Worm (Caenorhabditis elegans): Measurements from ENCODE around the gene ZC416.2.

The ZC416.2 gene

ce11 chrIV:3628896-3629641 lies 4.3 kb upstream of the ZC416.2 start:
- TF ChIP-seq mab-5 (tag; optimal IDR thresholded peaks at IDR 0.05) (no peak), snpc-4 (tag; optimal IDR thresholded peaks at IDR 0.05) (no peak), elt-3 (tag; optimal IDR thresholded peaks at IDR 0.05) (no peak), unc-120 (tag; optimal IDR thresholded peaks at IDR 0.05; ENCODE audit: poor library complexity, severe bottlenecking) (no peak), cnd-1 (tag; optimal IDR thresholded peaks at IDR 0.05) (no peak)

ce11 chrIV:3632475-3632874 lies 944 bp upstream of the ZC416.2 start:
- TF ChIP-seq mab-5 (tag; optimal IDR thresholded peaks at IDR 0.05) (no peak), ztf-11 (tag; optimal IDR thresholded peaks at IDR 0.05) (no peak), unc-39 (tag; optimal IDR thresholded peaks at IDR 0.05) (no peak), M03D4.4 (tag; optimal IDR thresholded peaks at IDR 0.05) (no peak), mls-2 (tag; optimal IDR thresholded peaks at IDR 0.05) (no peak), unc-62 (GFP tag; optimal IDR thresholded peaks at IDR 0.05) (no peak), elt-1 (tag; optimal IDR thresholded peaks at IDR 0.05; ENCODE audit: borderline replicate concordance, insufficient read depth) (no peak), tbx-8 (GFP tag; optimal IDR thresholded peaks at IDR 0.05) (no peak), ces-1 (GFP tag; optimal IDR thresholded peaks at IDR 0.05) (no peak), drap-1 (GFP tag; optimal IDR thresholded peaks at IDR 0.05) (no peak), snpc-4 (tag; optimal IDR thresholded peaks at IDR 0.05) (no peak), nhr-76 (tag; optimal IDR thresholded peaks at IDR 0.05) (no peak), ceh-43 (GFP tag; optimal IDR thresholded peaks at IDR 0.05) (no peak)

- TF ChIP-seq drap-1 (GFP tag; optimal IDR thresholded peaks at IDR 0.05) (peak; percentile 42), unc-120 (tag; optimal IDR thresholded peaks at IDR 0.05; ENCODE audit: poor library complexity, severe bottlenecking) (no peak), ham-2 (GFP tag; optimal IDR thresholded peaks at IDR 0.05) (no peak), nhr-237 (tag; optimal IDR thresholded peaks at IDR 0.05) (peak; percentile 51), flh-1 (GFP tag; optimal IDR thresholded peaks at IDR 0.05) (peak; percentile 34), ztf-11 (tag; optimal IDR thresholded peaks at IDR 0.05) (no peak), nhr-76 (tag; optimal IDR thresholded peaks at IDR 0.05) (no peak), mls-2 (tag; optimal IDR thresholded peaks at IDR 0.05) (peak; percentile 32), zip-8 (tag; optimal IDR thresholded peaks at IDR 0.05) (no peak), pha-4 (tag; optimal IDR thresholded peaks at IDR 0.05) (peak; percentile 51), lsy-2 (tag; optimal IDR thresholded peaks at IDR 0.05) (no peak), sptf-1 (tag; optimal IDR thresholded peaks at IDR 0.05) (peak; percentile 56), ceh-83 (GFP tag; optimal IDR thresholded peaks at IDR 0.05) (no peak)
Observed at ce11 chrIV:3636528-3637129, 3.2 kb downstream of the ZC416.2 start, which contains the start of gene madf-9. TSS of gene madf-9 (plus strand) at chrIV:3637079.

ce11 chrIV:3638250-3638926 lies 5.0 kb downstream of the ZC416.2 start:
- TF ChIP-seq ces-1 (GFP tag; optimal IDR thresholded peaks at IDR 0.05) (no peak), lsy-2 (tag; optimal IDR thresholded peaks at IDR 0.05) (no peak), ham-2 (GFP tag; optimal IDR thresholded peaks at IDR 0.05) (no peak), snpc-4 (tag; optimal IDR thresholded peaks at IDR 0.05) (no peak), unc-62 (GFP tag; optimal IDR thresholded peaks at IDR 0.05) (no peak)

- TF ChIP-seq nhr-12 (tag; optimal IDR thresholded peaks at IDR 0.05) (no peak), ham-2 (GFP tag; optimal IDR thresholded peaks at IDR 0.05) (no peak), blmp-1 (tag; optimal IDR thresholded peaks at IDR 0.05) (no peak), lsy-2 (tag; optimal IDR thresholded peaks at IDR 0.05) (no peak), hlh-1 (tag; optimal IDR thresholded peaks at IDR 0.05) (no peak), sptf-1 (tag; optimal IDR thresholded peaks at IDR 0.05) (no peak), ceh-39 (tag; optimal IDR thresholded peaks at IDR 0.05) (no peak), nhr-76 (tag; optimal IDR thresholded peaks at IDR 0.05) (no peak), nhr-28 (tag; optimal IDR thresholded peaks at IDR 0.05) (no peak), zip-8 (tag; optimal IDR thresholded peaks at IDR 0.05) (no peak), ceh-43 (GFP tag; optimal IDR thresholded peaks at IDR 0.05) (no peak), elt-3 (tag; optimal IDR thresholded peaks at IDR 0.05) (no peak)
Observed at ce11 chrIV:3642189-3642588, 8.8 kb downstream of the ZC416.2 start, which contains the start of gene CC8.3. TSS of gene CC8.3 (minus strand) at chrIV:3642289.
